Fruit fly (Drosophila melanogaster) whole organism, embryonic: Measurements from ENCODE around the gene CG34310.

Experiments used
- CG11398 ChIP-seq: fragments of 200-800 bp; sonication (Bioruptor generic); optimal IDR thresholded peaks from 2 replicates; lab custom pipeline; 2016; ENCODE audit warnings: missing biosample characterization, missing genetic modification characterization
- CG12104 ChIP-seq: fragments of 200-800 bp; sonication (Bioruptor generic); optimal IDR thresholded peaks from 3 replicates; lab custom pipeline; 2016; ENCODE audit warnings: missing biosample characterization, missing genetic modification characterization
- CG12236 ChIP-seq: fragments of 200-800 bp; sonication (Bioruptor generic); optimal IDR thresholded peaks from 2 replicates; lab custom pipeline; 2016; ENCODE audit warnings: missing biosample characterization, missing genetic modification characterization
- CG17328 ChIP-seq: fragments of 200-800 bp; sonication (Bioruptor generic); IDR thresholded peaks from 2 replicates; pipeline ENCODE4 v1.3.6; 2022; ENCODE audit warnings: missing biosample characterization, missing genetic modification characterization
- CG17612 ChIP-seq: fragments of 200-800 bp; sonication (Bioruptor generic); IDR thresholded peaks from 2 replicates; pipeline ENCODE4 v1.3.6; 2022; ENCODE audit warnings: missing biosample characterization, missing genetic modification characterization
- CG17802 ChIP-seq: fragments of 200-800 bp; sonication (Bioruptor generic); optimal IDR thresholded peaks from 2 replicates; lab custom pipeline; 2018; ENCODE audit warnings: missing biosample characterization, mild to moderate bottlenecking, missing genetic modification characterization, moderate library complexity
- CG17912 ChIP-seq: fragments of 200-800 bp; sonication (Bioruptor generic); optimal IDR thresholded peaks from 2 replicates; lab custom pipeline; 2018; ENCODE audit warnings: missing biosample characterization, mild to moderate bottlenecking, missing genetic modification characterization
- CG2889 ChIP-seq: fragments of 200-800 bp; sonication (Bioruptor generic); IDR thresholded peaks from 3 replicates; pipeline ENCODE4 v1.3.6; 2022; ENCODE audit warnings: missing biosample characterization, missing genetic modification characterization
- CG31224 ChIP-seq: fragments of 200-800 bp; sonication (Bioruptor generic); IDR thresholded peaks from 2 replicates; pipeline ENCODE4 v1.3.6; 2022; ENCODE audit warnings: missing biosample characterization, missing genetic modification characterization
- CG34224 ChIP-seq: fragments of 200-800 bp; sonication (Bioruptor generic); IDR thresholded peaks from 3 replicates; pipeline ENCODE4 v1.3.6; 2022; ENCODE audit warnings: missing biosample characterization, missing genetic modification characterization; ENCODE audit not compliant: partially characterized antibody
- CG3847 ChIP-seq: fragments of 200-800 bp; sonication (Bioruptor generic); IDR thresholded peaks from 2 replicates; pipeline ENCODE4 v1.3.6; 2022; ENCODE audit warnings: missing biosample characterization, missing genetic modification characterization
- CG4328 ChIP-seq: fragments of 200-800 bp; sonication (Bioruptor generic); optimal IDR thresholded peaks from 3 replicates; lab custom pipeline; 2017; ENCODE audit warnings: missing biosample characterization, missing genetic modification reagents, missing genetic modification characterization
- CG4424 ChIP-seq: fragments of 200-800 bp; sonication (Bioruptor generic); optimal IDR thresholded peaks from 3 replicates; lab custom pipeline; 2016; ENCODE audit warnings: missing biosample characterization, missing genetic modification characterization
- CG6791 ChIP-seq: fragments of 200-800 bp; sonication (Bioruptor generic); IDR thresholded peaks from 3 replicates; pipeline ENCODE4 v1.3.6; 2022; ENCODE audit warnings: missing biosample characterization, missing genetic modification characterization; ENCODE audit not compliant: partially characterized antibody
- CG7271 ChIP-seq: fragments of 200-800 bp; sonication (Bioruptor generic); optimal IDR thresholded peaks from 2 replicates; lab custom pipeline; 2018; ENCODE audit warnings: missing biosample characterization, mild to moderate bottlenecking, missing genetic modification characterization, moderate library complexity
- CG7928 ChIP-seq: fragments of 200-800 bp; sonication (Bioruptor generic); optimal IDR thresholded peaks from 2 replicates; lab custom pipeline; 2017; ENCODE audit warnings: missing biosample characterization, mild to moderate bottlenecking, missing genetic modification characterization
- CG8281 ChIP-seq: fragments of 200-800 bp; sonication (Bioruptor generic); optimal IDR thresholded peaks from 2 replicates; lab custom pipeline; 2018; ENCODE audit warnings: missing biosample characterization, mild to moderate bottlenecking, missing genetic modification characterization, moderate library complexity
- Camta ChIP-seq: fragments of 200-800 bp; sonication (Bioruptor generic); optimal IDR thresholded peaks from 2 replicates; lab custom pipeline; 2016; ENCODE audit warnings: missing biosample characterization, missing genetic modification characterization
- CoRest ChIP-seq: fragments of 200-800 bp; sonication (Bioruptor generic); optimal IDR thresholded peaks from 3 replicates; lab custom pipeline; 2018; ENCODE audit warnings: missing biosample characterization, mild to moderate bottlenecking, missing genetic modification characterization, moderate library complexity
- D19B ChIP-seq: fragments of 200-800 bp; sonication (Bioruptor generic); optimal IDR thresholded peaks from 2 replicates; lab custom pipeline; 2017; ENCODE audit warnings: missing biosample characterization, mild to moderate bottlenecking, missing genetic modification characterization
- Dbx ChIP-seq: fragments of 200-800 bp; sonication (Bioruptor generic); IDR thresholded peaks from 3 replicates; pipeline ENCODE4 v1.3.6; 2022; ENCODE audit warnings: missing biosample characterization, missing genetic modification characterization
- Dip3 ChIP-seq: fragments of 200-800 bp; sonication (Bioruptor generic); optimal IDR thresholded peaks from 3 replicates; lab custom pipeline; 2016; ENCODE audit warnings: missing biosample characterization, missing genetic modification characterization
- Doc3 ChIP-seq: fragments of 200-800 bp; sonication (Bioruptor generic); IDR thresholded peaks from 3 replicates; pipeline ENCODE4 v1.3.6; 2022; ENCODE audit warnings: missing biosample characterization, missing genetic modification characterization; ENCODE audit not compliant: partially characterized antibody
- Eip74EF ChIP-seq, 2 experiments: fragments of 200-800 bp in 1 of 2; fragments of >200 bp in 1 of 2; sonication (Bioruptor generic) in 1 of 2; optimal IDR thresholded peaks; 2 replicates each; lab custom pipeline; 2017 to 2019; ENCODE audit warnings: missing biosample characterization in 2 of 2, missing genetic modification characterization in 2 of 2, mild to moderate bottlenecking in 1 of 2, moderate library complexity in 1 of 2
- Elba2 ChIP-seq: fragments of 200-800 bp; sonication (Bioruptor generic); optimal IDR thresholded peaks from 3 replicates; lab custom pipeline; 2016; ENCODE audit warnings: missing biosample characterization, missing genetic modification characterization
- Hr3 ChIP-seq: fragments of 200-800 bp; sonication (Bioruptor generic); optimal IDR thresholded peaks from 3 replicates; lab custom pipeline; 2016; ENCODE audit warnings: missing biosample characterization, missing genetic modification characterization
- MBD-R2 ChIP-seq: fragments of 200-800 bp; sonication (Bioruptor generic); IDR thresholded peaks from 2 replicates; pipeline ENCODE4 v1.3.6; 2022; ENCODE audit warnings: missing biosample characterization, missing genetic modification characterization
- NC2β ChIP-seq: fragments of 200-800 bp; sonication (Bioruptor generic); optimal IDR thresholded peaks from 2 replicates; lab custom pipeline; 2016; ENCODE audit warnings: missing biosample characterization, missing genetic modification characterization
- PHDP ChIP-seq: fragments of 200-800 bp; sonication (Bioruptor generic); optimal IDR thresholded peaks from 3 replicates; lab custom pipeline; 2018; ENCODE audit warnings: missing biosample characterization, mild to moderate bottlenecking, missing genetic modification characterization, moderate library complexity
- Pdp1 ChIP-seq, 2 experiments: fragments of 200-800 bp; sonication (Bioruptor generic); optimal IDR thresholded peaks; 3 replicates each; lab custom pipeline; 2016; ENCODE audit warnings: missing biosample characterization in 2 of 2, missing genetic modification characterization in 2 of 2, mild to moderate bottlenecking in 1 of 2, moderate library complexity in 1 of 2
- Poxn ChIP-seq: fragments of 200-800 bp; sonication (Bioruptor generic); IDR thresholded peaks from 2 replicates; pipeline ENCODE4 v1.3.6; 2022; ENCODE audit warnings: missing biosample characterization, missing genetic modification characterization
- ab ChIP-seq: fragments of 200-800 bp; sonication (Bioruptor generic); optimal IDR thresholded peaks from 2 replicates; lab custom pipeline; 2016; ENCODE audit warnings: missing biosample characterization, missing genetic modification characterization
- bigmax ChIP-seq: fragments of 200-800 bp; sonication (Bioruptor generic); optimal IDR thresholded peaks from 2 replicates; lab custom pipeline; 2018; ENCODE audit warnings: missing biosample characterization, mild to moderate bottlenecking, missing genetic modification characterization
- dan ChIP-seq: fragments of 200-800 bp; sonication (Bioruptor generic); IDR thresholded peaks from 2 replicates; pipeline ENCODE4 v1.3.6; 2022; ENCODE audit warnings: missing biosample characterization, missing genetic modification characterization
- dm ChIP-seq: fragments of 200-800 bp; sonication (Bioruptor generic); optimal IDR thresholded peaks from 3 replicates; lab custom pipeline; 2016; ENCODE audit warnings: missing biosample characterization, missing genetic modification characterization
- dmrt99B ChIP-seq: fragments of 200-800 bp; sonication (Bioruptor generic); optimal IDR thresholded peaks from 2 replicates; lab custom pipeline; 2018; ENCODE audit warnings: missing biosample characterization, mild to moderate bottlenecking, missing genetic modification characterization, moderate library complexity
- fd102C ChIP-seq: fragments of 200-800 bp; sonication (Bioruptor generic); optimal IDR thresholded peaks from 2 replicates; lab custom pipeline; 2018; ENCODE audit warnings: missing biosample characterization, mild to moderate bottlenecking, missing genetic modification characterization, moderate library complexity
- ham ChIP-seq: fragments of 200-800 bp; sonication (Bioruptor generic); IDR thresholded peaks from 2 replicates; pipeline ENCODE4 v1.3.6; 2022; ENCODE audit warnings: missing biosample characterization, missing genetic modification characterization
- kah ChIP-seq: fragments of 200-800 bp; sonication (Bioruptor generic); optimal IDR thresholded peaks from 2 replicates; lab custom pipeline; 2018; ENCODE audit warnings: missing biosample characterization, mild to moderate bottlenecking, missing genetic modification characterization
- lab ChIP-seq: fragments of 200-800 bp; sonication (Bioruptor generic); optimal IDR thresholded peaks from 3 replicates; lab custom pipeline; 2017; ENCODE audit warnings: missing biosample characterization, missing genetic modification characterization, mild to moderate bottlenecking, moderate library complexity, missing genetic modification reagents
- mam ChIP-seq: fragments of 200-800 bp; sonication (Bioruptor generic); optimal IDR thresholded peaks from 3 replicates; lab custom pipeline; 2016; ENCODE audit warnings: missing biosample characterization, missing genetic modification characterization
- nerfin-2 ChIP-seq: fragments of 200-800 bp; sonication (Bioruptor generic); IDR thresholded peaks from 2 replicates; pipeline ENCODE4 v1.3.6; 2022; ENCODE audit warnings: missing biosample characterization, missing genetic modification characterization; ENCODE audit not compliant: partially characterized antibody
- phol ChIP-seq: fragments of 200-800 bp; sonication (Bioruptor generic); optimal IDR thresholded peaks from 3 replicates; lab custom pipeline; 2018; ENCODE audit warnings: missing biosample characterization, mild to moderate bottlenecking, missing genetic modification characterization, moderate library complexity
- pnt ChIP-seq: fragments of 200-800 bp; sonication (Bioruptor generic); optimal IDR thresholded peaks from 3 replicates; lab custom pipeline; 2016; ENCODE audit warnings: missing biosample characterization, missing genetic modification characterization
- sens ChIP-seq: fragments of 200-800 bp; sonication (Bioruptor generic); peaks from one replicate; lab custom pipeline; 2016; ENCODE audit warnings: missing biosample characterization, missing genetic modification characterization
- sqz ChIP-seq: fragments of 200-800 bp; sonication (Bioruptor generic); optimal IDR thresholded peaks from 3 replicates; lab custom pipeline; 2018; ENCODE audit warnings: missing biosample characterization, mild to moderate bottlenecking, missing genetic modification characterization
- ssp ChIP-seq: fragments of 200-800 bp; sonication (Bioruptor generic); IDR thresholded peaks from 2 replicates; pipeline ENCODE4 v1.3.6; 2022; ENCODE audit warnings: missing biosample characterization, missing genetic modification characterization
- stwl ChIP-seq: fragments of 200-800 bp; sonication (Bioruptor generic); optimal IDR thresholded peaks from 3 replicates; lab custom pipeline; 2018; ENCODE audit warnings: missing biosample characterization, mild to moderate bottlenecking, missing genetic modification characterization, moderate library complexity
- tup ChIP-seq: fragments of 200-800 bp; sonication (Bioruptor generic); optimal IDR thresholded peaks from 2 replicates; lab custom pipeline; 2016; ENCODE audit warnings: missing biosample characterization, mild to moderate bottlenecking, missing genetic modification characterization, moderate library complexity
- unpg ChIP-seq: fragments of 200-800 bp; sonication (Bioruptor generic); optimal IDR thresholded peaks from 3 replicates; lab custom pipeline; 2018; ENCODE audit warnings: missing biosample characterization, mild to moderate bottlenecking, missing genetic modification characterization, moderate library complexity

Gene CG34310

dm6 chr2L:6708997-6709662 lies 45.7 kb downstream of the CG34310 start, which contains the start of gene Tsp (continued):
- TF ChIP-seq unpg (GFP tag; lab: Kevin White, UChicago): peak; percentile 0
- no peak for TF ChIP-seq D19B (GFP tag; lab: Kevin White, UChicago)
- no peak for TF ChIP-seq CG12104 (GFP tag; lab: Kevin White, UChicago)
- no peak for TF ChIP-seq CG17802
- peak; percentile 67 for TF ChIP-seq sens
- TF ChIP-seq dan (GFP tag; lab: Robert Waterston, UW): no peak
- TF ChIP-seq Eip74EF (GFP tag; optimal IDR thresholded peaks at IDR 0.05; lab: Kevin White, UChicago): peak in 1 of 2 experiments; percentile 64
- no peak for TF ChIP-seq pnt (GFP tag; lab: Kevin White, UChicago)
- TF ChIP-seq Hr3: no peak
- no peak for TF ChIP-seq CG17612
- no peak for TF ChIP-seq ssp
- TF ChIP-seq Doc3 (GFP tag; lab: Robert Waterston, UW): no peak
- no peak for TF ChIP-seq MBD-R2 (GFP tag; lab: Robert Waterston, UW)
- no peak for TF ChIP-seq CG8281 (tag; lab: Kevin White, UChicago)
- no peak for TF ChIP-seq sqz (GFP tag; lab: Kevin White, UChicago)
- no peak for TF ChIP-seq NC2β (GFP tag; lab: Kevin White, UChicago)
- TF ChIP-seq ham (GFP tag; lab: Robert Waterston, UW): no peak
- TF ChIP-seq Dip3 (GFP tag; lab: Kevin White, UChicago): no peak
- TF ChIP-seq CG6791: no peak
- TF ChIP-seq nerfin-2 (GFP tag; lab: Robert Waterston, UW): no peak
- TF ChIP-seq CG4424: no peak
- TF ChIP-seq Elba2 (GFP tag; lab: Kevin White, UChicago): no peak
- TF ChIP-seq PHDP (tag; lab: Kevin White, UChicago): no peak
- TF ChIP-seq dm (GFP tag; lab: Kevin White, UChicago): peak; percentile 68
- TF ChIP-seq CG7928 (GFP tag; lab: Kevin White, UChicago): no peak
- TF ChIP-seq ab (GFP tag; lab: Kevin White, UChicago): no peak
- no peak for TF ChIP-seq CG12236 (GFP tag; lab: Kevin White, UChicago)
- TF ChIP-seq Poxn (GFP tag; lab: Robert Waterston, UW): no peak
- TF ChIP-seq bigmax (GFP tag; lab: Kevin White, UChicago): no peak
- TF ChIP-seq stwl (tag; lab: Kevin White, UChicago): peak; percentile 77
- TF ChIP-seq CG17328 (GFP tag; lab: Robert Waterston, UW): no peak
- no peak for TF ChIP-seq Dbx (GFP tag; lab: Robert Waterston, UW)
- no peak for TF ChIP-seq phol (tag; lab: Kevin White, UChicago)
- peak in 1 of 2 experiments; percentile 54 for TF ChIP-seq Pdp1 (GFP tag; optimal IDR thresholded peaks at IDR 0.05; lab: Kevin White, UChicago)
- no peak for TF ChIP-seq CG4328 (GFP tag; lab: Kevin White, UChicago)
- TF ChIP-seq CG7271: peak; percentile 25
- TF ChIP-seq mam (GFP tag; lab: Kevin White, UChicago): no peak
- no peak for TF ChIP-seq CG2889 (GFP tag; lab: Robert Waterston, UW)
- TF ChIP-seq CG3847 (GFP tag; lab: Robert Waterston, UW): no peak
- TF ChIP-seq tup (GFP tag; lab: Kevin White, UChicago): no peak
- peak; percentile 14 for TF ChIP-seq lab (GFP tag; lab: Kevin White, UChicago)
- no peak for TF ChIP-seq CG34224 (GFP tag; lab: Robert Waterston, UW)
- peak; percentile 90 for TF ChIP-seq kah
- no peak for TF ChIP-seq Camta
- TF ChIP-seq CG17912 (GFP tag; lab: Kevin White, UChicago): no peak
- TF ChIP-seq fd102C (GFP tag; lab: Kevin White, UChicago): no peak
- TF ChIP-seq dmrt99B (tag; lab: Kevin White, UChicago): no peak
- TF ChIP-seq CG11398 (GFP tag; lab: Kevin White, UChicago): no peak
- no peak for TF ChIP-seq CG31224 (GFP tag; lab: Robert Waterston, UW)
- no peak for TF ChIP-seq CoRest (tag; lab: Kevin White, UChicago)
